Worm (Caenorhabditis elegans) whole organism, mixed stage, embryonic: ENCODE measurements around the gene F54E4.4.

Source experiments
- blmp-1 ChIP-seq: fragments of 150-350 bp; optimal IDR thresholded peaks from 2 replicates; lab custom pipeline; 2014; ENCODE audit warnings: missing biosample characterization, missing genetic modification characterization
- ceh-39 ChIP-seq: fragments of 150-350 bp; optimal IDR thresholded peaks from 2 replicates; lab custom pipeline; 2014; ENCODE audit warnings: missing biosample characterization, missing genetic modification characterization
- drap-1 ChIP-seq: fragments of 200-800 bp; sonication (Bioruptor generic); optimal IDR thresholded peaks from 3 replicates; lab custom pipeline; 2018; ENCODE audit warnings: mild to moderate bottlenecking, missing genetic modification characterization, missing compliant biosample characterization
- lin-32 ChIP-seq: fragments of 200-800 bp; sonication (Bioruptor generic); optimal IDR thresholded peaks from 2 replicates; lab custom pipeline; 2018; ENCODE audit warnings: mild to moderate bottlenecking, missing genetic modification characterization, missing compliant biosample characterization
- lsy-2 ChIP-seq: fragments of 150-350 bp; optimal IDR thresholded peaks from 2 replicates; lab custom pipeline; 2014; ENCODE audit warnings: missing biosample characterization, missing genetic modification characterization
- mep-1 ChIP-seq: fragments of 150-350 bp; optimal IDR thresholded peaks from 2 replicates; lab custom pipeline; 2017; ENCODE audit warnings: missing biosample characterization, missing genetic modification reagents, missing genetic modification characterization, inconsistent platforms
- nhr-237 ChIP-seq: fragments of 150-350 bp; optimal IDR thresholded peaks from 2 replicates; lab custom pipeline; 2014; ENCODE audit warnings: missing biosample characterization, missing genetic modification characterization
- nhr-28 ChIP-seq: fragments of 150-350 bp; optimal IDR thresholded peaks from 2 replicates; lab custom pipeline; 2014; ENCODE audit warnings: missing biosample characterization, missing genetic modification characterization
- nhr-76 ChIP-seq: sonication (generic microtip); optimal IDR thresholded peaks from 2 replicates; lab custom pipeline; 2017; ENCODE audit warnings: missing biosample characterization, missing genetic modification characterization
- pha-4 ChIP-seq: fragments of 150-350 bp; optimal IDR thresholded peaks from 2 replicates; lab custom pipeline; 2018; ENCODE audit warnings: missing biosample characterization, missing genetic modification reagents, missing genetic modification characterization
- sptf-1 ChIP-seq: sonication (generic microtip); optimal IDR thresholded peaks from 2 replicates; lab custom pipeline; 2017; ENCODE audit warnings: mild to moderate bottlenecking, missing genetic modification characterization, moderate library complexity, missing compliant biosample characterization
- unc-120 ChIP-seq: sonication (generic microtip); optimal IDR thresholded peaks from 2 replicates; lab custom pipeline; 2017; ENCODE audit warnings: missing genetic modification characterization, missing compliant biosample characterization; ENCODE audit not compliant: poor library complexity, severe bottlenecking
- unc-62 ChIP-seq: fragments of 150-350 bp; optimal IDR thresholded peaks from 2 replicates; lab custom pipeline; 2014; ENCODE audit warnings: missing biosample characterization, missing genetic modification reagents, missing genetic modification characterization

DNA sequence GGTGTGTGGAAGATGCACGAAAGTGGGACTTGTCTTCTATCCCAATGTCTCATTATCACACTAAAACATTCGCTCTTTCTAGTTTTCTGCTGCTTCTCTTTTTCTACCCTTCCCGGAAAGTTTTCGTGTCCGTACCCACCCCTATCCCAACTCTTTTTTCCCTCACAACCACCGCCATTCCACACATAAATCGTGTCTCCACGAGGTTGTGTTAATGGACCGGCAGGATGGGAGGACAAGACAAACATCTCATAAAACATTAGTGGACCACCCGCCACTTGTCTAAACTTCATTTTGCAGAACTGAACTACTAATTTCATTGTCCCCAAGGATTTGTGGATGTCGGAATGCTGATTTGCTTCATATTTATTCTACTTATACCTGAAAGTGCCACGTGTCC lies 28.7 kb upstream of the F54E4.4 start, which contains the start of gene slt-1:
- no peak for TF ChIP-seq nhr-28
- no peak for TF ChIP-seq mep-1
- TF ChIP-seq unc-120 (tag; lab: Kevin White, UChicago) = peak; percentile 32
- no peak for TF ChIP-seq pha-4 (tag; lab: Kevin White, UChicago)
- no peak for TF ChIP-seq ceh-39 (tag; lab: Kevin White, UChicago)
- TF ChIP-seq unc-62 (GFP tag; lab: Kevin White, UChicago) = no peak
- TF ChIP-seq drap-1 = no peak
- TF ChIP-seq nhr-237 (tag; lab: Kevin White, UChicago) = no peak
- no peak for TF ChIP-seq blmp-1 (tag; lab: Kevin White, UChicago)
- TF ChIP-seq sptf-1 (tag; lab: Kevin White, UChicago) = no peak
- TF ChIP-seq lin-32 = no peak
- no peak for TF ChIP-seq nhr-76 (tag; lab: Kevin White, UChicago)
- TF ChIP-seq lsy-2 (tag; lab: Kevin White, UChicago) = no peak
